Worm (Caenorhabditis elegans) whole organism, mixed stage, embryonic: ENCODE measurements around the gene zzz-1.

Experiments used
- blmp-1 ChIP-seq: fragments of 150-350 bp; optimal IDR thresholded peaks from 2 replicates; lab custom pipeline; 2014; ENCODE audit warnings: missing biosample characterization, missing genetic modification characterization
- elt-1 ChIP-seq: sonication (generic microtip); optimal IDR thresholded peaks from 2 replicates; lab custom pipeline; 2017; ENCODE audit warnings: missing genetic modification characterization, mild to moderate bottlenecking, missing compliant biosample characterization, antibody characterized with exemption, moderate library complexity, borderline replicate concordance; ENCODE audit not compliant: insufficient read depth
- nhr-76 ChIP-seq: sonication (generic microtip); optimal IDR thresholded peaks from 2 replicates; lab custom pipeline; 2017; ENCODE audit warnings: missing biosample characterization, missing genetic modification characterization
- pha-4 ChIP-seq: fragments of 150-350 bp; optimal IDR thresholded peaks from 2 replicates; lab custom pipeline; 2018; ENCODE audit warnings: missing biosample characterization, missing genetic modification reagents, missing genetic modification characterization
- ztf-11 ChIP-seq: fragments of 150-350 bp; optimal IDR thresholded peaks from 2 replicates; lab custom pipeline; 2014; ENCODE audit warnings: missing biosample characterization, missing genetic modification characterization

DNA sequence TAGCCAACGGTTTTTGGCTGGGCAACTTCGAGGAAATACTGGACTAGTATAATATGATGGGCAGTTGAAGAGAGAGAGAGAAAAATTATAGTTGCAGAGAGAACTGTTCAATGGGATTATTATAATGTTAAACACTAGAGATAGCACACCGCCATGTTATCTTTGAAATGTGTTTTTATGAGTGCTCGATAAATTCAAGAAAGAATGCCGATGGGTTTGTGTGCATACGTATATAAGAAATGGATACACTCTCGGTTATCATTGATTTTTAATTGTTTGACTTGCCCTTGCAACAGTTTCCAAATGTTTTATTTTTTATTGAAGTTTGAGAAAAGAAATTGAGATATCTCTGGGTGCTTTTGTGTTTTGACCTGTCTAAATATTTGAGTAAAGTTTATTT is 27.7 kb upstream of the zzz-1 start, which contains the start of gene F17C11.12:
- TF ChIP-seq elt-1 (tag; lab: Kevin White, UChicago) (no peak), pha-4 (no peak), blmp-1 (tag; lab: Kevin White, UChicago) (no peak), nhr-76 (no peak), ztf-11 (no peak)
